Fruit fly (Drosophila melanogaster): ENCODE measurements around the gene CG32221.

CG32221 gene

dm6 chr3L:19791688-19792073 lies 42.8 kb upstream of the CG32221 start (continued):
- peak; percentile 83 for TF ChIP-seq Med (GFP tag)
- no peak for TF ChIP-seq run (tag; optimal IDR thresholded peaks at IDR 0.05)
- peak; percentile 71; the same call in 2 of the 3 replicates for TF ChIP-seq ci (GFP tag; IDR thresholded peaks at IDR 0.05)
- no peak for TF ChIP-seq CG11696 (GFP tag; IDR thresholded peaks at IDR 0.05)
- no peak for TF ChIP-seq pum (GFP tag; optimal IDR thresholded peaks at IDR 0.05)
- no peak for TF ChIP-seq tll (GFP tag; optimal IDR thresholded peaks at IDR 0.05)
- no peak for TF ChIP-seq twi (tag; optimal IDR thresholded peaks at IDR 0.05)
- TF ChIP-seq cad (GFP tag; optimal IDR thresholded peaks at IDR 0.05): peak; percentile 53
- TF ChIP-seq sr (GFP tag; IDR thresholded peaks at IDR 0.05): 0 out of 3 replicates have a peak, but pooled peaks have one; percentile 14
- no peak for TF ChIP-seq dpn (GFP tag; optimal IDR thresholded peaks at IDR 0.05)
- no peak for TF ChIP-seq Meics (GFP tag; optimal IDR thresholded peaks at IDR 0.05)
- TF ChIP-seq CG7987 (GFP tag; optimal IDR thresholded peaks at IDR 0.05): peak; percentile 17
- no peak for TF ChIP-seq CG8290 (GFP tag; optimal IDR thresholded peaks at IDR 0.05)
- peak in 1 of 2 experiments; percentile 52 for TF ChIP-seq CG8290 (tag; optimal IDR thresholded peaks at IDR 0.05)
- TF ChIP-seq emc (GFP tag; optimal IDR thresholded peaks at IDR 0.05): no peak
- TF ChIP-seq TFAM (GFP tag; optimal IDR thresholded peaks at IDR 0.05): no peak
- TF ChIP-seq oc (tag; optimal IDR thresholded peaks at IDR 0.05): peak; percentile 94
- no peak for TF ChIP-seq Elba2 (GFP tag; optimal IDR thresholded peaks at IDR 0.05)
- TF ChIP-seq Lhr (GFP tag; optimal IDR thresholded peaks at IDR 0.05): no peak
- TF ChIP-seq CG34422 (GFP tag; IDR thresholded peaks at IDR 0.05): peak; percentile 36; the same call in 1 of the 3 replicates
- TF ChIP-seq CG18619 (GFP tag; optimal IDR thresholded peaks at IDR 0.05): no peak
- peak; percentile 86 for TF ChIP-seq crol (GFP tag; IDR thresholded peaks at IDR 0.05)
- TF ChIP-seq CG12299 (tag; optimal IDR thresholded peaks at IDR 0.05): no peak
- peak; percentile 26 for TF ChIP-seq zen (tag; optimal IDR thresholded peaks at IDR 0.05)
- no peak for TF ChIP-seq hth (optimal IDR thresholded peaks at IDR 0.05)
- TF ChIP-seq grn (GFP tag; optimal IDR thresholded peaks at IDR 0.05): peak; percentile 82
- TF ChIP-seq seq (GFP tag; IDR thresholded peaks at IDR 0.05): peak; percentile 27; the same call in 1 of the 2 replicates
- TF ChIP-seq pros (GFP tag; optimal IDR thresholded peaks at IDR 0.05): peak; percentile 98
- TF ChIP-seq CG31224 (GFP tag; IDR thresholded peaks at IDR 0.05): no peak
- TF ChIP-seq CG6654 (GFP tag; optimal IDR thresholded peaks at IDR 0.05): no peak
- TF ChIP-seq CG1647 (GFP tag; optimal IDR thresholded peaks at IDR 0.05): no peak
- no peak for TF ChIP-seq CG7745 (tag; optimal IDR thresholded peaks at IDR 0.05)
- peak; percentile 18 for TF ChIP-seq CG6854 (GFP tag; optimal IDR thresholded peaks at IDR 0.05)
- no peak for TF ChIP-seq CG3407 (GFP tag; optimal IDR thresholded peaks at IDR 0.05)
- TF ChIP-seq CG9876 (GFP tag; optimal IDR thresholded peaks at IDR 0.05): peak; percentile 21
- peak; percentile 95 for TF ChIP-seq abd-A (tag; optimal IDR thresholded peaks at IDR 0.05)
- TF ChIP-seq CG2875 (GFP tag; optimal IDR thresholded peaks at IDR 0.05): no peak
- TF ChIP-seq CG3163 (GFP tag; optimal IDR thresholded peaks at IDR 0.05): peak; percentile 21
- TF ChIP-seq Abd-B (GFP tag; optimal IDR thresholded peaks at IDR 0.05): peak; percentile 35
- TF ChIP-seq insv (GFP tag; optimal IDR thresholded peaks at IDR 0.05): no peak
- TF ChIP-seq croc (GFP tag; conservative IDR thresholded peaks at IDR 0.05): no peak
- no peak for TF ChIP-seq CG14965 (GFP tag; optimal IDR thresholded peaks at IDR 0.05; ENCODE audit: borderline replicate concordance)
- TF ChIP-seq Dll (GFP tag; IDR thresholded peaks at IDR 0.05; ENCODE audit: partially characterized antibody): peak; percentile 50; the same call in 2 of the 4 replicates
- TF ChIP-seq onecut (GFP tag; IDR thresholded peaks at IDR 0.05): no peak
- TF ChIP-seq ab (GFP tag; optimal IDR thresholded peaks at IDR 0.05): no peak
- TF ChIP-seq Myb (GFP tag; optimal IDR thresholded peaks at IDR 0.05): no peak
- no peak for TF ChIP-seq hb (GFP tag; IDR thresholded peaks at IDR 0.05; ENCODE audit: partially characterized antibody)
